Worm (Caenorhabditis elegans) whole organism, young adult: ENCODE measurements around the gene W08E12.9.

Experiments used
- B0019.2 ChIP-seq: fragments of 200-800 bp; sonication (Bioruptor generic); conservative IDR thresholded peaks from 2 replicates; pipeline ENCODE4 v1.3.6; 2022; ENCODE audit warnings: missing genetic modification reagents, missing genetic modification characterization, missing compliant biosample characterization
- B0261.1 ChIP-seq: sonication (generic microtip); optimal IDR thresholded peaks from 2 replicates; lab custom pipeline; 2016; ENCODE audit warnings: mild to moderate bottlenecking, missing genetic modification characterization, moderate library complexity, missing compliant biosample characterization
- C06A6.2 ChIP-seq: fragments of 200-800 bp; sonication (Bioruptor generic); conservative IDR thresholded peaks from 2 replicates; pipeline ENCODE4 v1.3.6; 2022; ENCODE audit warnings: missing genetic modification characterization, missing compliant biosample characterization
- D2030.7 ChIP-seq: fragments of 200-800 bp; sonication (Bioruptor generic); IDR thresholded peaks from 2 replicates; pipeline ENCODE4 v1.3.6; 2022; ENCODE audit warnings: missing genetic modification reagents, missing genetic modification characterization, missing compliant biosample characterization
- F10E7.11 ChIP-seq: sonication (generic microtip); optimal IDR thresholded peaks from 2 replicates; lab custom pipeline; 2017; ENCODE audit warnings: mild to moderate bottlenecking, missing genetic modification characterization, moderate library complexity, missing compliant biosample characterization
- F33H1.4 ChIP-seq: fragments of 200-800 bp; sonication (Bioruptor generic); IDR thresholded peaks from 2 replicates; pipeline ENCODE4 v1.3.6; 2022; ENCODE audit warnings: missing genetic modification reagents, missing genetic modification characterization, missing compliant biosample characterization
- F49E8.2 ChIP-seq: sonication (generic microtip); optimal IDR thresholded peaks from 3 replicates; lab custom pipeline; 2017; ENCODE audit warnings: missing genetic modification characterization, mild to moderate bottlenecking, missing compliant biosample characterization, antibody characterized with exemption, moderate library complexity; ENCODE audit not compliant: insufficient read depth
- F55B11.4 ChIP-seq: sonication (generic microtip); optimal IDR thresholded peaks from 2 replicates; lab custom pipeline; 2016; ENCODE audit warnings: missing compliant biosample characterization, missing genetic modification characterization, borderline replicate concordance; ENCODE audit not compliant: insufficient read depth
- F57A8.1 ChIP-seq: fragments of 200-800 bp; sonication (Bioruptor generic); optimal IDR thresholded peaks from 2 replicates; lab custom pipeline; 2018; ENCODE audit warnings: mild to moderate bottlenecking, missing genetic modification characterization, moderate library complexity, missing compliant biosample characterization
- T26A5.8 ChIP-seq: sonication (generic microtip); optimal IDR thresholded peaks from 2 replicates; lab custom pipeline; 2016; ENCODE audit warnings: missing genetic modification characterization, missing compliant biosample characterization
- Y53F4B.3 ChIP-seq: fragments of 200-800 bp; sonication (Bioruptor generic); IDR thresholded peaks from 2 replicates; pipeline ENCODE4 v1.3.6; 2022; ENCODE audit warnings: missing genetic modification reagents, missing genetic modification characterization, missing compliant biosample characterization
- Y56A3A.18 ChIP-seq: fragments of 200-800 bp; sonication (Bioruptor generic); IDR thresholded peaks from 2 replicates; pipeline ENCODE4 v1.3.6; 2022; ENCODE audit warnings: missing genetic modification reagents, missing genetic modification characterization, missing compliant biosample characterization
- Y67H2A.10 ChIP-seq: fragments of 200-800 bp; sonication (Bioruptor generic); conservative IDR thresholded peaks from 2 replicates; pipeline ENCODE4 v1.3.6; 2022; ENCODE audit warnings: missing genetic modification reagents, missing genetic modification characterization, missing compliant biosample characterization
- akir-1 ChIP-seq: fragments of 200-800 bp; sonication (Bioruptor generic); optimal IDR thresholded peaks from 2 replicates; lab custom pipeline; 2018; ENCODE audit warnings: mild to moderate bottlenecking, missing genetic modification characterization, moderate library complexity, missing compliant biosample characterization
- aptf-2 ChIP-seq: fragments of 200-800 bp; sonication (Bioruptor generic); conservative IDR thresholded peaks from 2 replicates; pipeline ENCODE4 v1.3.6; 2022; ENCODE audit warnings: missing genetic modification reagents, missing genetic modification characterization, missing compliant biosample characterization
- aptf-3 ChIP-seq: fragments of 200-800 bp; sonication (Bioruptor generic); IDR thresholded peaks from 2 replicates; pipeline ENCODE4 v1.3.6; 2022; ENCODE audit warnings: missing genetic modification characterization, missing compliant biosample characterization
- atf-7 ChIP-seq: sonication (generic microtip); optimal IDR thresholded peaks from 2 replicates; lab custom pipeline; 2017; ENCODE audit warnings: mild to moderate bottlenecking, missing genetic modification characterization, missing compliant biosample characterization
- attf-3 ChIP-seq: fragments of 200-800 bp; sonication (Bioruptor generic); conservative IDR thresholded peaks from 2 replicates; pipeline ENCODE4 v1.3.6; 2022; ENCODE audit warnings: missing genetic modification reagents, missing genetic modification characterization, missing compliant biosample characterization
- attf-5 ChIP-seq: fragments of 200-800 bp; sonication (Bioruptor generic); optimal IDR thresholded peaks from 2 replicates; lab custom pipeline; 2018; ENCODE audit warnings: mild to moderate bottlenecking, missing genetic modification characterization, missing compliant biosample characterization
- attf-6 ChIP-seq: fragments of 200-800 bp; sonication (Bioruptor generic); IDR thresholded peaks from 2 replicates; pipeline ENCODE4 v1.3.6; 2022; ENCODE audit warnings: missing genetic modification reagents, missing genetic modification characterization, missing compliant biosample characterization
- bed-2 ChIP-seq: fragments of 200-800 bp; sonication (Bioruptor generic); IDR thresholded peaks from 2 replicates; pipeline ENCODE4 v1.3.6; 2022; ENCODE audit warnings: missing genetic modification reagents, missing genetic modification characterization, missing compliant biosample characterization
- ceh-91 ChIP-seq: fragments of 200-800 bp; sonication (Bioruptor generic); IDR thresholded peaks from 2 replicates; pipeline ENCODE4 v1.3.6; 2022; ENCODE audit warnings: missing genetic modification reagents, missing genetic modification characterization, missing compliant biosample characterization
- dpff-1 ChIP-seq: sonication (generic microtip); optimal IDR thresholded peaks from 2 replicates; lab custom pipeline; 2017; ENCODE audit warnings: mild to moderate bottlenecking, missing genetic modification characterization, missing compliant biosample characterization
- efl-1 ChIP-seq: fragments of 150-350 bp; optimal IDR thresholded peaks from 2 replicates; lab custom pipeline; 2014; ENCODE audit warnings: missing biosample characterization, missing genetic modification reagents, missing genetic modification characterization
- egrh-3 ChIP-seq: fragments of 200-800 bp; sonication (Bioruptor generic); IDR thresholded peaks from 2 replicates; pipeline ENCODE4 v1.3.6; 2022; ENCODE audit warnings: missing genetic modification reagents, missing genetic modification characterization, missing compliant biosample characterization
- him-1 ChIP-seq: sonication (generic microtip); optimal IDR thresholded peaks from 2 replicates; lab custom pipeline; 2016; ENCODE audit warnings: missing genotype, missing genetic modification reagents, missing genetic modification characterization, missing compliant biosample characterization
- hlh-12 ChIP-seq: sonication (generic microtip); optimal IDR thresholded peaks from 2 replicates; lab custom pipeline; 2016; ENCODE audit warnings: missing genetic modification characterization, missing compliant biosample characterization
- hrde-1 ChIP-seq: sonication (generic microtip); optimal IDR thresholded peaks from 2 replicates; lab custom pipeline; 2016; ENCODE audit warnings: missing genetic modification characterization, mild to moderate bottlenecking, missing compliant biosample characterization, moderate library complexity, missing genotype, missing genetic modification reagents, borderline replicate concordance
- lag-1 ChIP-seq: fragments of 200-800 bp; sonication (Bioruptor generic); IDR thresholded peaks from 2 replicates; pipeline ENCODE4 v1.3.6; 2022; ENCODE audit warnings: missing genetic modification reagents, missing genetic modification characterization, missing compliant biosample characterization
- let-607 ChIP-seq, 2 experiments: fragments of 200-800 bp in 1 of 2; sonication (Bioruptor generic) in 1 of 2; sonication (generic microtip) in 1 of 2; optimal IDR thresholded peaks; 2 replicates each; lab custom pipeline; 2016 to 2018; ENCODE audit warnings: mild to moderate bottlenecking in 2 of 2, missing compliant biosample characterization in 2 of 2, missing genetic modification characterization in 2 of 2, moderate library complexity in 2 of 2, missing genotype in 1 of 2
- lin-40 ChIP-seq: sonication (generic microtip); optimal IDR thresholded peaks from 2 replicates; lab custom pipeline; 2016; ENCODE audit warnings: missing genetic modification characterization, mild to moderate bottlenecking, missing compliant biosample characterization, missing genotype, missing genetic modification reagents
- lir-1 ChIP-seq: fragments of 200-800 bp; sonication (Bioruptor generic); conservative IDR thresholded peaks from 2 replicates; pipeline ENCODE4 v1.3.6; 2022; ENCODE audit warnings: missing genetic modification reagents, missing genetic modification characterization, missing compliant biosample characterization
- lsl-1 ChIP-seq: fragments of 200-800 bp; sonication (Bioruptor generic); optimal IDR thresholded peaks from 2 replicates; lab custom pipeline; 2018; ENCODE audit warnings: mild to moderate bottlenecking, missing genetic modification characterization, moderate library complexity, missing compliant biosample characterization
- madf-6 ChIP-seq: fragments of 200-800 bp; sonication (Bioruptor generic); IDR thresholded peaks from 2 replicates; pipeline ENCODE4 v1.3.6; 2022; ENCODE audit warnings: missing genetic modification reagents, missing genetic modification characterization, missing compliant biosample characterization
- nfya-2 ChIP-seq: fragments of 200-800 bp; sonication (Bioruptor generic); IDR thresholded peaks from 2 replicates; pipeline ENCODE4 v1.3.6; 2022; ENCODE audit warnings: missing genetic modification reagents, missing genetic modification characterization, missing compliant biosample characterization
- nhr-27 ChIP-seq: fragments of 200-800 bp; sonication (Bioruptor generic); optimal IDR thresholded peaks from 2 replicates; lab custom pipeline; 2018; ENCODE audit warnings: mild to moderate bottlenecking, missing genetic modification characterization, moderate library complexity, missing compliant biosample characterization
- pbrm-1 ChIP-seq: fragments of 200-800 bp; sonication (Bioruptor generic); IDR thresholded peaks from 2 replicates; pipeline ENCODE4 v1.3.6; 2022; ENCODE audit warnings: missing genetic modification reagents, missing genetic modification characterization, missing compliant biosample characterization
- snpc-1.1 ChIP-seq: sonication (generic microtip); optimal IDR thresholded peaks from 2 replicates; lab custom pipeline; 2017; ENCODE audit warnings: missing genetic modification characterization, mild to moderate bottlenecking, missing compliant biosample characterization, antibody characterized with exemption, moderate library complexity, missing genotype, missing genetic modification reagents; ENCODE audit not compliant: insufficient read depth
- snpc-1.3 ChIP-seq: sonication (generic microtip); optimal IDR thresholded peaks from 2 replicates; lab custom pipeline; 2017; ENCODE audit warnings: missing genetic modification characterization, mild to moderate bottlenecking, missing compliant biosample characterization, antibody characterized with exemption, moderate library complexity, missing genotype, missing genetic modification reagents; ENCODE audit not compliant: insufficient read depth
- snpc-4 ChIP-seq, 5 experiments: fragments of 150-350 bp in 1 of 5; sonication (generic microtip) in 4 of 5; optimal IDR thresholded peaks; 2 replicates each; lab custom pipeline; 2014 to 2018; ENCODE audit warnings: missing genetic modification characterization in 5 of 5, missing biosample characterization in 3 of 5, antibody characterized with exemption in 2 of 5, mild to moderate bottlenecking in 2 of 5, missing compliant biosample characterization in 2 of 5, missing genotype in 2 of 5, moderate library complexity in 2 of 5, missing genetic modification reagents in 1 of 5
- zim-3 ChIP-seq: sonication (generic microtip); optimal IDR thresholded peaks from 2 replicates; lab custom pipeline; 2017; ENCODE audit warnings: mild to moderate bottlenecking, missing genetic modification characterization, moderate library complexity, missing compliant biosample characterization
- ztf-18 ChIP-seq: sonication (generic microtip); optimal IDR thresholded peaks from 2 replicates; lab custom pipeline; 2016; ENCODE audit warnings: missing genotype, mild to moderate bottlenecking, missing genetic modification characterization, missing compliant biosample characterization
- ztf-22 ChIP-seq: fragments of 200-800 bp; sonication (Bioruptor generic); optimal IDR thresholded peaks from 2 replicates; lab custom pipeline; 2018; ENCODE audit warnings: mild to moderate bottlenecking, missing genetic modification characterization, moderate library complexity, missing compliant biosample characterization
- ztf-28 ChIP-seq: fragments of 200-800 bp; sonication (Bioruptor generic); IDR thresholded peaks from 2 replicates; pipeline ENCODE4 v1.3.6; 2022; ENCODE audit warnings: missing genetic modification reagents, missing genetic modification characterization, missing compliant biosample characterization
- ztf-3 ChIP-seq: fragments of 200-800 bp; sonication (Bioruptor generic); optimal IDR thresholded peaks from 2 replicates; lab custom pipeline; 2018; ENCODE audit warnings: mild to moderate bottlenecking, missing genetic modification characterization, missing compliant biosample characterization
- ztf-6 ChIP-seq: fragments of 200-800 bp; sonication (Bioruptor generic); IDR thresholded peaks from 2 replicates; pipeline ENCODE4 v1.3.6; 2022; ENCODE audit warnings: missing genetic modification reagents, missing genetic modification characterization, missing compliant biosample characterization

W08E12.9 gene

ce11 chrIV:3336585-3336984, 29.2 kb upstream of the W08E12.9 start, which contains the start of gene F42A6.6 (continued):
- TF ChIP-seq lir-1 (GFP tag; lab: Robert Waterston, UW) (0 out of 2 replicates have a peak, but pooled peaks have one; percentile 39), F10E7.11 (tag; lab: Kevin White, UChicago) (peak; percentile 66), attf-6 (peak; percentile 86), B0261.1 (peak; percentile 31), C06A6.2 (GFP tag; lab: Robert Waterston, UW) (0 out of 2 replicates have a peak, but pooled peaks have one; percentile 16), D2030.7 (GFP tag; lab: Robert Waterston, UW) (peak; percentile 20; the same call in 1 of the 2 replicates), F33H1.4 (GFP tag; lab: Robert Waterston, UW) (peak; percentile 67), hlh-12 (tag; lab: Kevin White, UChicago) (no peak), ztf-6 (GFP tag; lab: Robert Waterston, UW) (peak; percentile 52; the same call in 1 of the 2 replicates), ceh-91 (GFP tag; lab: Robert Waterston, UW) (peak; percentile 47; the same call in 1 of the 2 replicates), nhr-27 (tag; lab: Kevin White, UChicago) (peak; percentile 78), aptf-2 (GFP tag; lab: Robert Waterston, UW) (no peak), F49E8.2 (peak; percentile 96), hrde-1 (tag; lab: Kevin White, UChicago) (peak; percentile 92), snpc-1.3 (tag; lab: Kevin White, UChicago) (peak; percentile 46), egrh-3 (GFP tag; lab: Robert Waterston, UW) (no peak), F55B11.4 (tag; lab: Kevin White, UChicago) (no peak), madf-6 (GFP tag; lab: Robert Waterston, UW) (peak; percentile 82), efl-1 (no peak), akir-1 (GFP tag; lab: Kevin White, UChicago) (no peak), let-607 (tag; optimal IDR thresholded peaks at IDR 0.05; lab: Kevin White, UChicago) (peak; percentile 29 to 48), snpc-4 (GFP tag; optimal IDR thresholded peaks at IDR 0.05; lab: Kevin White, UChicago) (peak; percentile 29), snpc-4 (tag; optimal IDR thresholded peaks at IDR 0.05; lab: Kevin White, UChicago) (peak in 2 of 4 experiments; percentile 55 to 68), ztf-3 (GFP tag; lab: Kevin White, UChicago) (no peak), snpc-1.1 (tag; lab: Kevin White, UChicago) (no peak), aptf-3 (peak; percentile 92), pbrm-1 (GFP tag; lab: Robert Waterston, UW) (peak; percentile 83), nfya-2 (GFP tag; lab: Robert Waterston, UW) (no peak; the same call in 1 of the 2 replicates), Y67H2A.10 (GFP tag; lab: Robert Waterston, UW) (no peak), F57A8.1 (GFP tag; lab: Kevin White, UChicago) (no peak), attf-3 (GFP tag; lab: Robert Waterston, UW) (peak; percentile 42; the same call in 1 of the 2 replicates), bed-2 (no peak), lag-1 (GFP tag; lab: Robert Waterston, UW) (no peak), B0019.2 (GFP tag; lab: Robert Waterston, UW) (no peak), zim-3 (tag; lab: Kevin White, UChicago) (peak; percentile 62), atf-7 (tag; lab: Kevin White, UChicago) (peak; percentile 78), Y56A3A.18 (peak; percentile 83; the same call in 1 of the 2 replicates), Y53F4B.3 (GFP tag; lab: Robert Waterston, UW) (no peak), ztf-18 (peak; percentile 37), attf-5 (GFP tag; lab: Kevin White, UChicago) (peak; percentile 42), lin-40 (tag; lab: Kevin White, UChicago) (peak; percentile 4), ztf-22 (peak; percentile 23), him-1 (peak; percentile 15), dpff-1 (tag; lab: Kevin White, UChicago) (peak; percentile 61), lsl-1 (GFP tag; lab: Kevin White, UChicago) (peak; percentile 43), T26A5.8 (tag; lab: Kevin White, UChicago) (peak; percentile 94), ztf-28 (GFP tag; lab: Robert Waterston, UW) (0 out of 2 replicates have a peak, but pooled peaks have one; percentile 42)
